Worm (Caenorhabditis elegans) whole organism, mixed stage, embryonic: ENCODE results near the gene zig-2.

ENCODE experiments used
- ces-1 ChIP-seq: fragments of 150-350 bp; optimal IDR thresholded peaks from 2 replicates; lab custom pipeline; 2014; ENCODE audit warnings: missing biosample characterization, missing genetic modification reagents, missing genetic modification characterization
- elt-3 ChIP-seq: fragments of 150-350 bp; optimal IDR thresholded peaks from 2 replicates; lab custom pipeline; 2014; ENCODE audit warnings: missing biosample characterization, missing genetic modification characterization
- lsy-2 ChIP-seq: fragments of 150-350 bp; optimal IDR thresholded peaks from 2 replicates; lab custom pipeline; 2014; ENCODE audit warnings: missing biosample characterization, missing genetic modification characterization
- mep-1 ChIP-seq: fragments of 150-350 bp; optimal IDR thresholded peaks from 2 replicates; lab custom pipeline; 2017; ENCODE audit warnings: missing biosample characterization, missing genetic modification reagents, missing genetic modification characterization, inconsistent platforms
- nhr-12 ChIP-seq: fragments of 150-350 bp; optimal IDR thresholded peaks from 2 replicates; lab custom pipeline; 2014; ENCODE audit warnings: missing biosample characterization, missing genetic modification characterization
- nhr-237 ChIP-seq: fragments of 150-350 bp; optimal IDR thresholded peaks from 2 replicates; lab custom pipeline; 2014; ENCODE audit warnings: missing biosample characterization, missing genetic modification characterization
- pha-4 ChIP-seq: fragments of 150-350 bp; optimal IDR thresholded peaks from 2 replicates; lab custom pipeline; 2018; ENCODE audit warnings: missing biosample characterization, missing genetic modification reagents, missing genetic modification characterization
- snpc-4 ChIP-seq: fragments of 150-350 bp; optimal IDR thresholded peaks from 2 replicates; lab custom pipeline; 2014; ENCODE audit warnings: missing biosample characterization, missing genetic modification characterization
- unc-39 ChIP-seq: fragments of 150-350 bp; optimal IDR thresholded peaks from 2 replicates; lab custom pipeline; 2014; ENCODE audit warnings: missing biosample characterization, missing genetic modification characterization
- ztf-11 ChIP-seq: fragments of 150-350 bp; optimal IDR thresholded peaks from 2 replicates; lab custom pipeline; 2014; ENCODE audit warnings: missing biosample characterization, missing genetic modification characterization

DNA sequence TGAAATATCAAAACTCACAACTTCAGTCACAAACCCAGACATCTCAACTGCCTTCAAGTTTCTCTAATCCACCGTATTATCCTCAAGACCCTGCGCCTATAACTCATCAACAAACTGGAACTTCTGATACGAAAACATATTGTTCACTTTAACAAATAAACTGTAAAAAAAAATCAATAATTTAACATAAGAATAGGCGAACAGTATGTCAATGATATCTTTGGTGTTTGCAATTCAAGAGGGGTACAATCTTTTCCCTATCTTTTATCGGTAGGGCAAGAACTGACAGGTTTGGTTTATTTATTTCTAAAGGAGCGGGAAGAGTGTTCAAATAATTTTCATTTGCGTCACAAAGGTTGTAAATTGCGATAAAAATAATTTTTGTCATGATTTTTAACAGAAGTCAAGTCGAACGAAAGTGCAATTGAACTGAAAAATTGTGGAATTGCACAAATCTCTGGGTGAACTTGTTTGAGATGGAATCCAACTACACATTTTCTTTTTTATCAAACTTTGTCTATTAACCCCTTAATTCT is 21.8 kb upstream of the zig-2 start:
- TF ChIP-seq nhr-12 (tag; lab: Kevin White, UChicago) (no peak), ztf-11 (tag; lab: Kevin White, UChicago) (no peak), ces-1 (GFP tag; lab: Kevin White, UChicago) (peak; percentile 62), pha-4 (tag; lab: Kevin White, UChicago) (peak; percentile 56), snpc-4 (no peak), lsy-2 (tag; lab: Kevin White, UChicago) (peak; percentile 81), elt-3 (tag; lab: Kevin White, UChicago) (peak; percentile 67), mep-1 (tag; lab: Kevin White, UChicago) (peak; percentile 49), unc-39 (tag; lab: Kevin White, UChicago) (no peak), nhr-237 (tag; lab: Kevin White, UChicago) (peak; percentile 99)
